Worm (Caenorhabditis elegans) whole organism, L4 larva: ENCODE results near the gene K07H8.2.

ENCODE experiments used
- F37D6.2 ChIP-seq: sonication (generic microtip); optimal IDR thresholded peaks from 2 replicates; lab custom pipeline; 2016; ENCODE audit warnings: mild to moderate bottlenecking, missing genetic modification characterization, missing compliant biosample characterization
- F49E8.2 ChIP-seq: sonication (generic microtip); optimal IDR thresholded peaks from 2 replicates; lab custom pipeline; 2016; ENCODE audit warnings: missing compliant biosample characterization, mild to moderate bottlenecking, missing genetic modification characterization, borderline replicate concordance
- Y105C5A.15 ChIP-seq: fragments of 200-800 bp; sonication (Bioruptor generic); IDR thresholded peaks from 2 replicates; pipeline ENCODE4 v1.3.6; 2022; ENCODE audit warnings: missing genetic modification characterization, missing compliant biosample characterization
- Y75B8A.6 ChIP-seq: fragments of 200-800 bp; sonication (Bioruptor generic); IDR thresholded peaks from 2 replicates; pipeline ENCODE4 v1.3.6; 2022; ENCODE audit warnings: missing genetic modification reagents, missing genetic modification characterization, missing compliant biosample characterization
- ZK546.5 ChIP-seq, 2 experiments: sonication (generic microtip); optimal IDR thresholded peaks; 2 replicates each; lab custom pipeline; 2017; ENCODE audit warnings: missing biosample characterization in 2 of 2, missing genetic modification characterization in 2 of 2
- attf-4 ChIP-seq: sonication (generic microtip); optimal IDR thresholded peaks from 3 replicates; lab custom pipeline; 2017; ENCODE audit warnings: missing biosample characterization, missing genetic modification characterization
- ceh-20 ChIP-seq: fragments of 200-800 bp; sonication (Bioruptor generic); IDR thresholded peaks from 2 replicates; pipeline ENCODE4 v1.3.6; 2022; ENCODE audit warnings: missing genetic modification reagents, missing genetic modification characterization, missing compliant biosample characterization
- ceh-82 ChIP-seq: sonication (generic microtip); optimal IDR thresholded peaks from 2 replicates; lab custom pipeline; 2017; ENCODE audit warnings: missing biosample characterization, missing genetic modification characterization
- cey-2 ChIP-seq: sonication (generic microtip); optimal IDR thresholded peaks from 3 replicates; lab custom pipeline; 2017; ENCODE audit warnings: missing genetic modification characterization, mild to moderate bottlenecking, missing compliant biosample characterization, antibody characterized with exemption, borderline replicate concordance; ENCODE audit not compliant: insufficient read depth
- daf-12 ChIP-seq: fragments of 150-350 bp; optimal IDR thresholded peaks from 2 replicates; lab custom pipeline; 2014; ENCODE audit warnings: missing biosample characterization, missing genetic modification reagents, missing genetic modification characterization
- daf-8 ChIP-seq: fragments of 200-800 bp; sonication (Bioruptor generic); IDR thresholded peaks from 2 replicates; pipeline ENCODE4 v1.3.6; 2022; ENCODE audit warnings: missing genetic modification characterization, missing compliant biosample characterization
- dpl-1 ChIP-seq: fragments of 150-350 bp; optimal IDR thresholded peaks from 2 replicates; lab custom pipeline; 2014; ENCODE audit warnings: missing biosample characterization, missing genetic modification reagents, missing genetic modification characterization
- duxl-1 ChIP-seq: sonication (generic microtip); optimal IDR thresholded peaks from 2 replicates; lab custom pipeline; 2016; ENCODE audit warnings: mild to moderate bottlenecking, missing genetic modification characterization, moderate library complexity, missing compliant biosample characterization; ENCODE audit not compliant: poor library complexity
- hlh-30 ChIP-seq: sonication (generic microtip); optimal IDR thresholded peaks from 2 replicates; lab custom pipeline; 2017; ENCODE audit warnings: antibody characterized with exemption, mild to moderate bottlenecking, missing genetic modification characterization, missing compliant biosample characterization; ENCODE audit not compliant: insufficient read depth
- hmg-1.1 ChIP-seq: fragments of 200-800 bp; sonication (Bioruptor generic); IDR thresholded peaks from 2 replicates; pipeline ENCODE4 v1.3.6; 2022; ENCODE audit warnings: missing genetic modification reagents, missing genetic modification characterization, missing compliant biosample characterization
- lin-39 ChIP-seq: fragments of 150-350 bp; optimal IDR thresholded peaks from 2 replicates; lab custom pipeline; 2014; ENCODE audit warnings: missing biosample characterization, missing genetic modification reagents, missing genetic modification characterization
- mdt-29 ChIP-seq: fragments of 200-800 bp; sonication (Bioruptor generic); IDR thresholded peaks from 2 replicates; pipeline ENCODE4 v1.3.6; 2022; ENCODE audit warnings: missing genetic modification reagents, missing genetic modification characterization, missing compliant biosample characterization
- mep-1 ChIP-seq: fragments of 150-350 bp; sonication (generic microtip); optimal IDR thresholded peaks from 3 replicates; lab custom pipeline; 2014; ENCODE audit warnings: missing biosample characterization, missing genetic modification characterization
- mxl-2 ChIP-seq: fragments of 200-800 bp; sonication (Bioruptor generic); conservative IDR thresholded peaks from 2 replicates; pipeline ENCODE4 v1.3.6; 2022; ENCODE audit warnings: missing genetic modification reagents, missing genetic modification characterization, missing compliant biosample characterization
- nhr-102 ChIP-seq: sonication (generic microtip); optimal IDR thresholded peaks from 2 replicates; lab custom pipeline; 2016; ENCODE audit warnings: mild to moderate bottlenecking, missing genetic modification characterization, moderate library complexity, missing compliant biosample characterization
- nhr-11 ChIP-seq: fragments of 150-350 bp; optimal IDR thresholded peaks from 2 replicates; lab custom pipeline; 2014; ENCODE audit warnings: missing biosample characterization, missing genetic modification characterization
- nhr-237 ChIP-seq: sonication (generic microtip); optimal IDR thresholded peaks from 2 replicates; lab custom pipeline; 2017; ENCODE audit warnings: missing biosample characterization, missing genetic modification characterization
- nhr-25 ChIP-seq: sonication (generic microtip); optimal IDR thresholded peaks from 2 replicates; lab custom pipeline; 2017; ENCODE audit warnings: missing genetic modification characterization, mild to moderate bottlenecking, missing compliant biosample characterization, antibody characterized with exemption, moderate library complexity, borderline replicate concordance; ENCODE audit not compliant: insufficient read depth
- nhr-41 ChIP-seq: fragments of 200-800 bp; sonication (Bioruptor generic); IDR thresholded peaks from 2 replicates; pipeline ENCODE4 v1.3.6; 2022; ENCODE audit warnings: missing genetic modification reagents, missing genetic modification characterization, missing compliant biosample characterization
- nhr-48 ChIP-seq: sonication (generic microtip); optimal IDR thresholded peaks from 2 replicates; lab custom pipeline; 2016; ENCODE audit warnings: mild to moderate bottlenecking, missing genetic modification characterization, missing compliant biosample characterization
- nhr-6 ChIP-seq: fragments of 150-350 bp; optimal IDR thresholded peaks from 2 replicates; lab custom pipeline; 2014; ENCODE audit warnings: missing biosample characterization, missing genetic modification characterization
- php-3 ChIP-seq: fragments of 200-800 bp; sonication (Bioruptor generic); IDR thresholded peaks from 2 replicates; pipeline ENCODE4 v1.3.6; 2022; ENCODE audit warnings: missing genetic modification reagents, missing genetic modification characterization, missing compliant biosample characterization
- rbr-2 ChIP-seq: sonication (generic microtip); optimal IDR thresholded peaks from 2 replicates; lab custom pipeline; 2016; ENCODE audit warnings: missing genotype, missing genetic modification characterization, missing compliant biosample characterization
- set-16 ChIP-seq: fragments of 200-800 bp; sonication (Bioruptor generic); IDR thresholded peaks from 2 replicates; pipeline ENCODE4 v1.3.6; 2022; ENCODE audit warnings: missing genetic modification reagents, missing genetic modification characterization, missing compliant biosample characterization
- skn-1 ChIP-seq: fragments of 150-350 bp; optimal IDR thresholded peaks from 2 replicates; lab custom pipeline; 2014; ENCODE audit warnings: missing biosample characterization, missing genetic modification characterization
- snpc-1.2 ChIP-seq: fragments of 200-800 bp; sonication (Bioruptor generic); IDR thresholded peaks from 2 replicates; pipeline ENCODE4 v1.3.6; 2022; ENCODE audit warnings: missing genetic modification reagents, missing genetic modification characterization, missing compliant biosample characterization
- spr-3 ChIP-seq: fragments of 200-800 bp; sonication (Bioruptor generic); optimal IDR thresholded peaks from 2 replicates; lab custom pipeline; 2018; ENCODE audit warnings: mild to moderate bottlenecking, missing genetic modification characterization, missing compliant biosample characterization
- tag-97 ChIP-seq: fragments of 200-800 bp; sonication (Bioruptor generic); IDR thresholded peaks from 2 replicates; pipeline ENCODE4 v1.3.6; 2022; ENCODE audit warnings: missing genetic modification characterization, missing compliant biosample characterization
- tra-1 ChIP-seq: fragments of 200-800 bp; sonication (Bioruptor generic); IDR thresholded peaks from 2 replicates; pipeline ENCODE4 v1.3.6; 2022; ENCODE audit warnings: missing genetic modification reagents, missing genetic modification characterization, missing compliant biosample characterization
- unc-62 ChIP-seq, 3 experiments: fragments of 150-350 bp in 1 of 3; sonication (generic microtip); optimal IDR thresholded peaks in 2 of 3; peaks in 1 of 3; 1 replicate in 1 of 3; 2 replicates in 2 of 3; lab custom pipeline; 2014 to 2017; ENCODE audit warnings: missing biosample characterization in 3 of 3, missing genetic modification characterization in 3 of 3, missing genetic modification reagents in 3 of 3, missing genotype in 1 of 3
- zag-1 ChIP-seq: fragments of 150-350 bp; optimal IDR thresholded peaks from 2 replicates; lab custom pipeline; 2014; ENCODE audit warnings: missing biosample characterization, missing genetic modification characterization
- zfp-2 ChIP-seq: sonication (generic microtip); optimal IDR thresholded peaks from 2 replicates; lab custom pipeline; 2016; ENCODE audit warnings: mild to moderate bottlenecking, missing genetic modification characterization, missing compliant biosample characterization
- zfp-3 ChIP-seq: fragments of 200-800 bp; sonication (Bioruptor generic); conservative IDR thresholded peaks from 2 replicates; pipeline ENCODE4 v1.3.6; 2022; ENCODE audit warnings: missing genetic modification reagents, missing genetic modification characterization, missing compliant biosample characterization

Gene K07H8.2

ce11 chrIV:8333988-8334863, 42.9 kb downstream of the K07H8.2 start, which contains the start of gene his-32 (continued):
- peak; percentile 20 for TF ChIP-seq duxl-1 (tag; lab: Kevin White, UChicago)
- TF ChIP-seq Y75B8A.6 (GFP tag; lab: Robert Waterston, UW) = no peak
- TF ChIP-seq nhr-11 (tag; lab: Kevin White, UChicago) = no peak
- TF ChIP-seq cey-2 (tag; lab: Kevin White, UChicago) = no peak
- TF ChIP-seq set-16 (GFP tag; lab: Robert Waterston, UW) = peak; percentile 78; the same call in 1 of the 2 replicates
- TF ChIP-seq ceh-20 = no peak
- no peak for TF ChIP-seq nhr-102 (tag; lab: Kevin White, UChicago)
- no peak for TF ChIP-seq spr-3 (GFP tag; lab: Kevin White, UChicago)
- TF ChIP-seq mep-1 (tag; lab: Kevin White, UChicago) = peak; percentile 91
- TF ChIP-seq hmg-1.1 = no peak
- no peak for TF ChIP-seq F49E8.2 (tag; lab: Kevin White, UChicago)
- no peak for TF ChIP-seq zfp-2 (tag; lab: Kevin White, UChicago)
- no peak for TF ChIP-seq skn-1 (tag; lab: Kevin White, UChicago)
- TF ChIP-seq attf-4 = no peak
- TF ChIP-seq snpc-1.2 (GFP tag; lab: Robert Waterston, UW) = no peak
- TF ChIP-seq rbr-2 (tag; lab: Kevin White, UChicago) = peak; percentile 69
- no peak for TF ChIP-seq mdt-29 (GFP tag; lab: Robert Waterston, UW)
- TF ChIP-seq Y105C5A.15 (GFP tag; lab: Robert Waterston, UW) = no peak
- TF ChIP-seq nhr-237 = no peak
- TF ChIP-seq tag-97 (GFP tag; lab: Robert Waterston, UW) = no peak
- TF ChIP-seq zag-1 (tag; lab: Kevin White, UChicago) = no peak
- peak; percentile 85 for TF ChIP-seq nhr-6 (tag; lab: Kevin White, UChicago)
- peak; percentile 92 for TF ChIP-seq nhr-25 (tag; lab: Kevin White, UChicago)
- TF ChIP-seq unc-62 (GFP tag; optimal IDR thresholded peaks at IDR 0.05 in 1 of 2; lab: Kevin White, UChicago) = peak in 1 of 2 experiments; percentile 56
- TF ChIP-seq unc-62 (tag; optimal IDR thresholded peaks at IDR 0.05; lab: Kevin White, UChicago) = no peak
- no peak for TF ChIP-seq daf-8 (GFP tag; lab: Robert Waterston, UW)
- peak; percentile 0 for TF ChIP-seq dpl-1 (GFP tag; lab: Kevin White, UChicago)

- TF ChIP-seq tag-97 (GFP tag; lab: Robert Waterston, UW) (no peak), hlh-30 (tag; lab: Kevin White, UChicago) (no peak), nhr-48 (no peak), mxl-2 (GFP tag; lab: Robert Waterston, UW) (no peak), php-3 (GFP tag; lab: Robert Waterston, UW) (no peak), tra-1 (no peak), zfp-3 (GFP tag; lab: Robert Waterston, UW) (no peak), unc-62 (GFP tag; optimal IDR thresholded peaks at IDR 0.05 in 1 of 2; lab: Kevin White, UChicago) (no peak), unc-62 (tag; optimal IDR thresholded peaks at IDR 0.05; lab: Kevin White, UChicago) (no peak), nhr-41 (no peak), daf-8 (GFP tag; lab: Robert Waterston, UW) (no peak), ceh-82 (tag; lab: Kevin White, UChicago) (no peak), lin-39 (tag; lab: Kevin White, UChicago) (no peak), ZK546.5 (tag; optimal IDR thresholded peaks at IDR 0.05; lab: Kevin White, UChicago) (no peak), F37D6.2 (tag; lab: Kevin White, UChicago) (no peak), daf-12 (tag; lab: Kevin White, UChicago) (no peak)
Measured at ce11 chrIV:8339636-8340035, 48.3 kb downstream of the K07H8.2 start, which contains the start of gene lgc-6. lgc-6 (plus strand) TSS chrIV:8339936.
